Worm (Caenorhabditis elegans) whole organism, early embryonic: ENCODE results near the gene T02G5.3.

Experiments used
- B0310.2 ChIP-seq: sonication (generic microtip); optimal IDR thresholded peaks from 2 replicates; lab custom pipeline; 2016; ENCODE audit warnings: mild to moderate bottlenecking, missing genetic modification characterization, missing compliant biosample characterization
- aly-1 ChIP-seq: sonication (generic microtip); optimal IDR thresholded peaks from 2 replicates; lab custom pipeline; 2016; ENCODE audit warnings: missing genetic modification characterization, missing compliant biosample characterization
- ama-1 ChIP-seq: fragments of 150-350 bp; optimal IDR thresholded peaks from 2 replicates; lab custom pipeline; 2014
- ceh-36 ChIP-seq: sonication (generic microtip); optimal IDR thresholded peaks from 2 replicates; lab custom pipeline; 2016; ENCODE audit warnings: missing genetic modification characterization, inconsistent platforms, missing compliant biosample characterization
- ets-7 ChIP-seq: sonication (generic microtip); optimal IDR thresholded peaks from 2 replicates; lab custom pipeline; 2016; ENCODE audit warnings: missing genotype, missing genetic modification characterization, missing compliant biosample characterization
- flt-1 ChIP-seq: fragments of 200-800 bp; sonication (Bioruptor generic); IDR thresholded peaks from 2 replicates; pipeline ENCODE4 v1.3.6; 2022; ENCODE audit warnings: missing genetic modification characterization, missing compliant biosample characterization
- hmg-4 ChIP-seq: fragments of 200-800 bp; sonication (Bioruptor generic); optimal IDR thresholded peaks from 2 replicates; lab custom pipeline; 2018; ENCODE audit warnings: mild to moderate bottlenecking, missing genetic modification characterization, missing compliant biosample characterization
- hnd-1 ChIP-seq: sonication (generic microtip); optimal IDR thresholded peaks from 2 replicates; lab custom pipeline; 2016; ENCODE audit warnings: missing genetic modification characterization, missing compliant biosample characterization
- pes-1 ChIP-seq: fragments of 200-800 bp; sonication (Bioruptor generic); IDR thresholded peaks from 2 replicates; pipeline ENCODE4 v1.3.6; 2022; ENCODE audit warnings: missing genetic modification reagents, missing genetic modification characterization, missing compliant biosample characterization
- tbx-37 ChIP-seq: fragments of 200-800 bp; sonication (Bioruptor generic); conservative IDR thresholded peaks from 2 replicates; pipeline ENCODE4 v1.3.6; 2022; ENCODE audit warnings: missing genetic modification reagents, missing genetic modification characterization, missing compliant biosample characterization
- tra-4 ChIP-seq: sonication (generic microtip); optimal IDR thresholded peaks from 2 replicates; lab custom pipeline; 2017; ENCODE audit warnings: missing genetic modification characterization, missing compliant biosample characterization

DNA sequence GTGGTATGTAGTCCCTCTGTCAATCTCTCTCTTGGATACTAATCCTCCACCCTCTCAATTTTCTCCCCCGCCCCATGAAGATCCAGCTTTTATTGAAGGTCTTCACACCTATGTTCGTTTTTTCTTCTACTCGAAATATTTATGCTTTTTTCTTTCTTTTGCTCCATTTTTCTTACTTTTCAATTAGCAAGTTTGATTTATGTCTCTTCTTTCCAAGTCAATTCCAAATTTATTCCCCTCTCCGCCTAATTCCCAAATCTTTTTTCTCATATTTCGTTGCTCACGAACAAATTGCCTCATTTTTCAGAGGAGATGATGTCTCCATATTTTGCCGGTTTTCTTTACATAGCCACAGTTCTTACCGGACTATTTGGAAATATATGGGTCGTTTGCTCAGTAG is 51.1 kb downstream of the T02G5.3 start, which contains the start of gene npr-31:
- TF ChIP-seq pes-1 (GFP tag; lab: Robert Waterston, UW) (no peak), B0310.2 (tag; lab: Kevin White, UChicago) (no peak), ama-1 (lab: Kevin White, UChicago) (no peak), ceh-36 (tag; lab: Kevin White, UChicago) (no peak), aly-1 (no peak), hmg-4 (no peak), tbx-37 (GFP tag; lab: Robert Waterston, UW) (no peak), tra-4 (tag; lab: Kevin White, UChicago) (no peak), ets-7 (tag; lab: Kevin White, UChicago) (no peak), hnd-1 (tag; lab: Kevin White, UChicago) (no peak), flt-1 (GFP tag; lab: Robert Waterston, UW) (no peak)
